Fruit fly (Drosophila melanogaster) whole organism, embryonic: ENCODE results near the gene Clc.
A peak's percentile ranks its signal among the peaks of the same experiment; 100 is the strongest.

Experiments used
- BEAF-32 ChIP-seq: fragments of 200-800 bp; sonication (Bioruptor generic); optimal IDR thresholded peaks from 3 replicates; lab custom pipeline; 2017; ENCODE audit warnings: missing biosample characterization, missing genetic modification characterization, mild to moderate bottlenecking, moderate library complexity, missing genetic modification reagents
- Bteb2 ChIP-seq: fragments of 200-800 bp; sonication (Bioruptor generic); optimal IDR thresholded peaks from 2 replicates; lab custom pipeline; 2016; ENCODE audit warnings: missing biosample characterization, missing genetic modification characterization
- CG11085 ChIP-seq: fragments of 200-800 bp; sonication (Bioruptor generic); IDR thresholded peaks from 2 replicates; pipeline ENCODE4 v1.3.6; 2022; ENCODE audit warnings: missing biosample characterization, missing genetic modification characterization
- CG11247 ChIP-seq: fragments of 200-800 bp; sonication (Bioruptor generic); IDR thresholded peaks from 2 replicates; pipeline ENCODE4 v1.3.6; 2022; ENCODE audit warnings: missing biosample characterization, missing genetic modification characterization
- CG13624 ChIP-seq: fragments of 200-800 bp; sonication (Bioruptor generic); optimal IDR thresholded peaks from 2 replicates; lab custom pipeline; 2016; ENCODE audit warnings: missing biosample characterization, missing genetic modification characterization
- CG14441 ChIP-seq: fragments of 200-800 bp; sonication (Bioruptor generic); IDR thresholded peaks from 2 replicates; pipeline ENCODE4 v1.3.6; 2022; ENCODE audit warnings: missing biosample characterization, missing genetic modification characterization
- CG1602 ChIP-seq: fragments of 200-800 bp; sonication (Bioruptor generic); optimal IDR thresholded peaks from 3 replicates; lab custom pipeline; 2016; ENCODE audit warnings: missing biosample characterization, missing genetic modification characterization
- CG1603 ChIP-seq: fragments of 200-800 bp; sonication (Bioruptor generic); optimal IDR thresholded peaks from 2 replicates; lab custom pipeline; 2019; ENCODE audit warnings: missing biosample characterization, mild to moderate bottlenecking, missing genetic modification characterization, moderate library complexity
- CG18599 ChIP-seq: fragments of 200-800 bp; sonication (Bioruptor generic); optimal IDR thresholded peaks from 3 replicates; lab custom pipeline; 2017; ENCODE audit warnings: missing biosample characterization, missing genetic modification characterization, mild to moderate bottlenecking, moderate library complexity, missing genetic modification reagents
- CG18619 ChIP-seq: fragments of 200-800 bp; sonication (Bioruptor generic); optimal IDR thresholded peaks from 3 replicates; lab custom pipeline; 2017; ENCODE audit warnings: missing biosample characterization, mild to moderate bottlenecking, missing genetic modification characterization
- CG2120 ChIP-seq: fragments of 200-800 bp; sonication (Bioruptor generic); optimal IDR thresholded peaks from 3 replicates; lab custom pipeline; 2016; ENCODE audit warnings: missing biosample characterization, missing genetic modification characterization
- CG2129 ChIP-seq: fragments of 200-800 bp; sonication (Bioruptor generic); IDR thresholded peaks from 2 replicates; pipeline ENCODE4 v1.3.6; 2022; ENCODE audit warnings: missing biosample characterization, missing genetic modification characterization; ENCODE audit not compliant: partially characterized antibody
- CG31224 ChIP-seq: fragments of 200-800 bp; sonication (Bioruptor generic); IDR thresholded peaks from 2 replicates; pipeline ENCODE4 v1.3.6; 2022; ENCODE audit warnings: missing biosample characterization, missing genetic modification characterization
- CG31365 ChIP-seq: fragments of 200-800 bp; sonication (Bioruptor generic); optimal IDR thresholded peaks from 2 replicates; lab custom pipeline; 2018; ENCODE audit warnings: missing biosample characterization, mild to moderate bottlenecking, missing genetic modification characterization
- CG3407 ChIP-seq: fragments of 200-800 bp; sonication (Bioruptor generic); optimal IDR thresholded peaks from 2 replicates; lab custom pipeline; 2018; ENCODE audit warnings: missing biosample characterization, mild to moderate bottlenecking, missing genetic modification characterization
- CG3847 ChIP-seq: fragments of 200-800 bp; sonication (Bioruptor generic); IDR thresholded peaks from 2 replicates; pipeline ENCODE4 v1.3.6; 2022; ENCODE audit warnings: missing biosample characterization, missing genetic modification characterization
- CG6683 ChIP-seq: fragments of 200-800 bp; sonication (Bioruptor generic); optimal IDR thresholded peaks from 2 replicates; lab custom pipeline; 2017; ENCODE audit warnings: missing biosample characterization, mild to moderate bottlenecking, missing genetic modification characterization, missing genetic modification reagents
- CG6791 ChIP-seq: fragments of 200-800 bp; sonication (Bioruptor generic); IDR thresholded peaks from 3 replicates; pipeline ENCODE4 v1.3.6; 2022; ENCODE audit warnings: missing biosample characterization, missing genetic modification characterization; ENCODE audit not compliant: partially characterized antibody
- CG8089 ChIP-seq: fragments of 200-800 bp; sonication (Bioruptor generic); optimal IDR thresholded peaks from 3 replicates; lab custom pipeline; 2016; ENCODE audit warnings: missing biosample characterization, missing genetic modification characterization
- CG8359 ChIP-seq: fragments of 200-800 bp; sonication (Bioruptor generic); optimal IDR thresholded peaks from 2 replicates; lab custom pipeline; 2017; ENCODE audit warnings: missing biosample characterization, mild to moderate bottlenecking, missing genetic modification characterization, borderline replicate concordance
- CG9215 ChIP-seq: fragments of 200-800 bp; sonication (Bioruptor generic); IDR thresholded peaks from 2 replicates; pipeline ENCODE4 v1.3.6; 2022; ENCODE audit warnings: missing biosample characterization, missing genetic modification characterization
- Dek ChIP-seq: fragments of 200-800 bp; sonication (Bioruptor generic); optimal IDR thresholded peaks from 3 replicates; lab custom pipeline; 2019; ENCODE audit warnings: missing biosample characterization, mild to moderate bottlenecking, missing genetic modification characterization, moderate library complexity
- Dfd ChIP-seq, 2 experiments: fragments of >200 bp; optimal IDR thresholded peaks; 2 replicates each; lab custom pipeline; 2017; ENCODE audit warnings: missing biosample characterization in 2 of 2, missing genetic modification characterization in 2 of 2
- Fer2 ChIP-seq: fragments of 200-800 bp; sonication (Bioruptor generic); optimal IDR thresholded peaks from 2 replicates; lab custom pipeline; 2018; ENCODE audit warnings: missing biosample characterization, mild to moderate bottlenecking, missing genetic modification characterization, moderate library complexity
- Lpt ChIP-seq: fragments of >200 bp; optimal IDR thresholded peaks from 2 replicates; lab custom pipeline; 2018; ENCODE audit warnings: missing biosample characterization, missing genetic modification characterization
- NC2α ChIP-seq: fragments of 200-800 bp; sonication (Bioruptor generic); optimal IDR thresholded peaks from 2 replicates; lab custom pipeline; 2016; ENCODE audit warnings: missing biosample characterization, missing genetic modification characterization
- Ptx1 ChIP-seq: fragments of 200-800 bp; sonication (Bioruptor generic); IDR thresholded peaks from 2 replicates; pipeline ENCODE4 v1.3.6; 2022; ENCODE audit warnings: missing biosample characterization, missing genetic modification characterization
- Sox100B ChIP-seq: fragments of 200-800 bp; sonication (Bioruptor generic); optimal IDR thresholded peaks from 3 replicates; lab custom pipeline; 2018; ENCODE audit warnings: missing biosample characterization, mild to moderate bottlenecking, missing genetic modification characterization
- Stat92E ChIP-seq, 3 experiments: fragments of >200 bp in 2 of 3; fragments of 200-800 bp in 1 of 3; sonication (Bioruptor generic) in 1 of 3; optimal IDR thresholded peaks; 2 replicates each; lab custom pipeline; 2017 to 2019; ENCODE audit warnings: missing biosample characterization in 3 of 3, missing genetic modification characterization in 3 of 3, mild to moderate bottlenecking in 1 of 3, moderate library complexity in 1 of 3
- Xrp1 ChIP-seq: fragments of 200-800 bp; sonication (Bioruptor generic); IDR thresholded peaks from 2 replicates; pipeline ENCODE4 v1.3.6; 2022; ENCODE audit warnings: missing biosample characterization, missing genetic modification characterization
- ara ChIP-seq: fragments of 200-800 bp; sonication (Bioruptor generic); IDR thresholded peaks from 2 replicates; pipeline ENCODE4 v1.3.6; 2022; ENCODE audit warnings: missing biosample characterization, missing genetic modification characterization
- bab2 ChIP-seq: fragments of 200-800 bp; sonication (Bioruptor generic); optimal IDR thresholded peaks from 2 replicates; lab custom pipeline; 2016; ENCODE audit warnings: missing biosample characterization, missing genetic modification characterization
- bbx ChIP-seq: fragments of 200-800 bp; sonication (Bioruptor generic); IDR thresholded peaks from 2 replicates; pipeline ENCODE4 v1.3.6; 2022; ENCODE audit warnings: missing biosample characterization, missing genetic modification characterization; ENCODE audit not compliant: partially characterized antibody
- chif ChIP-seq, 2 experiments: fragments of 200-800 bp; sonication (Bioruptor generic); optimal IDR thresholded peaks; 3 replicates each; lab custom pipeline; 2016; ENCODE audit warnings: missing biosample characterization in 2 of 2, missing genetic modification characterization in 2 of 2
- chinmo ChIP-seq: fragments of 200-800 bp; sonication (Bioruptor generic); IDR thresholded peaks from 4 replicates; pipeline ENCODE4 v1.3.6; 2022; ENCODE audit warnings: missing biosample characterization, missing genetic modification characterization; ENCODE audit not compliant: partially characterized antibody
- croc ChIP-seq: fragments of 200-800 bp; sonication (Bioruptor generic); conservative IDR thresholded peaks from 3 replicates; pipeline ENCODE4 v1.3.6; 2022; ENCODE audit warnings: missing biosample characterization, missing genetic modification characterization
- crol ChIP-seq: fragments of 200-800 bp; sonication (Bioruptor generic); IDR thresholded peaks from 2 replicates; pipeline ENCODE4 v1.3.6; 2022; ENCODE audit warnings: missing biosample characterization, missing genetic modification characterization
- danr ChIP-seq: fragments of 200-800 bp; sonication (Bioruptor generic); IDR thresholded peaks from 2 replicates; pipeline ENCODE4 v1.3.6; 2022; ENCODE audit warnings: missing biosample characterization, missing genetic modification characterization
- dati ChIP-seq: fragments of 200-800 bp; sonication (Bioruptor generic); IDR thresholded peaks from 2 replicates; pipeline ENCODE4 v1.3.6; 2022; ENCODE audit warnings: missing biosample characterization, missing genetic modification characterization
- disco-r ChIP-seq: fragments of 200-800 bp; sonication (Bioruptor generic); optimal IDR thresholded peaks from 2 replicates; lab custom pipeline; 2016; ENCODE audit warnings: missing biosample characterization, missing genetic modification characterization
- gsb ChIP-seq: fragments of 200-800 bp; sonication (Bioruptor generic); IDR thresholded peaks from 2 replicates; pipeline ENCODE4 v1.3.6; 2022; ENCODE audit warnings: missing biosample characterization, missing genetic modification characterization
- ham ChIP-seq: fragments of 200-800 bp; sonication (Bioruptor generic); IDR thresholded peaks from 2 replicates; pipeline ENCODE4 v1.3.6; 2022; ENCODE audit warnings: missing biosample characterization, missing genetic modification characterization
- hth ChIP-seq: fragments of >200 bp; optimal IDR thresholded peaks from 2 replicates; lab custom pipeline; 2017; ENCODE audit warnings: inconsistent platforms
- klu ChIP-seq: fragments of 200-800 bp; sonication (Bioruptor generic); IDR thresholded peaks from 2 replicates; pipeline ENCODE4 v1.3.6; 2022; ENCODE audit warnings: missing biosample characterization, missing genetic modification characterization
- maf-S ChIP-seq: fragments of 200-800 bp; sonication (Bioruptor generic); optimal IDR thresholded peaks from 2 replicates; lab custom pipeline; 2016; ENCODE audit warnings: missing biosample characterization, missing genetic modification characterization
- peb ChIP-seq: fragments of 200-800 bp; sonication (Bioruptor generic); IDR thresholded peaks from 2 replicates; pipeline ENCODE4 v1.3.6; 2022; ENCODE audit warnings: missing biosample characterization, missing genetic modification characterization
- pho ChIP-seq: fragments of 200-800 bp; sonication (Bioruptor generic); optimal IDR thresholded peaks from 2 replicates; lab custom pipeline; 2016; ENCODE audit warnings: missing biosample characterization, missing genetic modification characterization
- pita ChIP-seq: fragments of 200-800 bp; sonication (Bioruptor generic); optimal IDR thresholded peaks from 2 replicates; lab custom pipeline; 2017; ENCODE audit warnings: missing biosample characterization, mild to moderate bottlenecking, missing genetic modification characterization
- run ChIP-seq: fragments of 200-800 bp; sonication (Bioruptor generic); optimal IDR thresholded peaks from 3 replicates; lab custom pipeline; 2018; ENCODE audit warnings: missing biosample characterization, mild to moderate bottlenecking, missing genetic modification characterization
- sr ChIP-seq: fragments of 200-800 bp; sonication (Bioruptor generic); IDR thresholded peaks from 3 replicates; pipeline ENCODE4 v1.3.6; 2022; ENCODE audit warnings: missing biosample characterization, missing genetic modification characterization
- unpg ChIP-seq: fragments of 200-800 bp; sonication (Bioruptor generic); optimal IDR thresholded peaks from 3 replicates; lab custom pipeline; 2018; ENCODE audit warnings: missing biosample characterization, mild to moderate bottlenecking, missing genetic modification characterization, moderate library complexity
- zfh2 ChIP-seq: fragments of 200-800 bp; sonication (Bioruptor generic); optimal IDR thresholded peaks from 2 replicates; lab custom pipeline; 2016; ENCODE audit warnings: missing biosample characterization, missing genetic modification characterization

Clc gene

DNA sequence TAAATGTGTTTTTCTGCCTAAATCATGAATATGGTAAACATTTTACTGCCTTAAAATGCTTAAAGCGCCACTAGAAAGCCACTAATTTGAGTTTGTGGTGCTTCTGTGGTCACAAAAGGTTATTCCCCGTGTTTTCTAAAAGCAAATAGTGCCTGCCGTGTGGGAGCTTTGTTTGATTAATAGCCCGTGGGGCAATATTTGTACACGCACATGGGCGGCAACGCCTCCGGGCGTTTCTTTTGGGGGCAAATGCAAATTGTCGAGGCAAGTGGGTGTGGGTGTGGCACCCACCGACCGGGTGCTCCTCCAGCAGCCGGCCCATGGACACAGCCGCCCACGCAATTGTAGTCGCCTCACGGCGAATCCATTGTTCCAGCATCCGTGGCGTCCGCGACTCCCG lies 35.0 kb downstream of the Clc start (continued):
- TF ChIP-seq sr (GFP tag; lab: Robert Waterston, UW) = 0 out of 3 replicates have a peak, but pooled peaks have one; percentile 55
- TF ChIP-seq CG31365 (tag; lab: Kevin White, UChicago) = no peak
- TF ChIP-seq danr (GFP tag; lab: Robert Waterston, UW) = no peak
- TF ChIP-seq Ptx1 = no peak
- TF ChIP-seq crol (GFP tag; lab: Robert Waterston, UW) = no peak
- TF ChIP-seq Sox100B (GFP tag; lab: Kevin White, UChicago) = no peak
- no peak for TF ChIP-seq CG6683 (GFP tag; lab: Kevin White, UChicago)
- no peak for TF ChIP-seq CG31224 (GFP tag; lab: Robert Waterston, UW)
- TF ChIP-seq CG1603 (tag; lab: Kevin White, UChicago) = no peak
- no peak for TF ChIP-seq NC2α (GFP tag; lab: Kevin White, UChicago)
- TF ChIP-seq hth = no peak
- no peak for TF ChIP-seq CG8359
- no peak for TF ChIP-seq Dek (tag; lab: Kevin White, UChicago)
- TF ChIP-seq maf-S = no peak
- no peak for TF ChIP-seq CG13624
- no peak for TF ChIP-seq peb (GFP tag; lab: Robert Waterston, UW)
- no peak for TF ChIP-seq CG6791
- no peak for TF ChIP-seq run (tag; lab: Kevin White, UChicago)
- no peak for TF ChIP-seq Bteb2 (GFP tag; lab: Kevin White, UChicago)
- TF ChIP-seq pho = no peak
- no peak for TF ChIP-seq CG14441
- TF ChIP-seq Stat92E (GFP tag; optimal IDR thresholded peaks at IDR 0.05; lab: Kevin White, UChicago) = no peak
- TF ChIP-seq Xrp1 (GFP tag; lab: Robert Waterston, UW) = peak; percentile 46
- no peak for TF ChIP-seq disco-r
- TF ChIP-seq unpg (GFP tag; lab: Kevin White, UChicago) = no peak
- TF ChIP-seq dati (GFP tag; lab: Robert Waterston, UW) = no peak
- no peak for TF ChIP-seq gsb (GFP tag; lab: Robert Waterston, UW)
- no peak for TF ChIP-seq pita (GFP tag; lab: Kevin White, UChicago)
- TF ChIP-seq BEAF-32 (GFP tag; lab: Kevin White, UChicago) = no peak
- TF ChIP-seq chif (GFP tag; optimal IDR thresholded peaks at IDR 0.05; lab: Kevin White, UChicago) = peak in 1 of 2 experiments; percentile 9
- no peak for TF ChIP-seq CG9215 (GFP tag; lab: Robert Waterston, UW)
- no peak for TF ChIP-seq Fer2 (tag; lab: Kevin White, UChicago)
- no peak for TF ChIP-seq CG11085 (GFP tag; lab: Robert Waterston, UW)
- TF ChIP-seq Lpt (GFP tag; lab: Kevin White, UChicago) = no peak
- peak; percentile 51 for TF ChIP-seq CG3407 (GFP tag; lab: Kevin White, UChicago)
- peak; percentile 22; the same call in 1 of the 2 replicates for TF ChIP-seq ara
- TF ChIP-seq CG1602 = no peak
- no peak for TF ChIP-seq zfh2 (GFP tag; lab: Kevin White, UChicago)
- no peak for TF ChIP-seq bbx
- TF ChIP-seq klu (GFP tag; lab: Robert Waterston, UW) = no peak
- TF ChIP-seq chinmo (GFP tag; lab: Robert Waterston, UW) = no peak
- TF ChIP-seq croc (GFP tag; lab: Robert Waterston, UW) = no peak
- no peak for TF ChIP-seq CG2120 (GFP tag; lab: Kevin White, UChicago)
- no peak for TF ChIP-seq CG3847 (GFP tag; lab: Robert Waterston, UW)
- TF ChIP-seq CG11247 = no peak
- TF ChIP-seq CG18619 (GFP tag; lab: Kevin White, UChicago) = no peak
- TF ChIP-seq Dfd (GFP tag; optimal IDR thresholded peaks at IDR 0.05; lab: Kevin White, UChicago) = no peak
- TF ChIP-seq CG8089 (GFP tag; lab: Kevin White, UChicago) = no peak
- TF ChIP-seq CG18599 (GFP tag; lab: Kevin White, UChicago) = peak; percentile 20
- TF ChIP-seq bab2 = no peak
- TF ChIP-seq CG2129 = no peak
- TF ChIP-seq ham (GFP tag; lab: Robert Waterston, UW) = no peak
